Worm (Caenorhabditis elegans): ENCODE data around the gene hsp-17.

ce11 chrV:8384809-8385208 lies 920 bp downstream of the hsp-17 start:
- no peak for TF ChIP-seq ceh-82 (tag; optimal IDR thresholded peaks at IDR 0.05)
- no peak for TF ChIP-seq ama-1 (optimal IDR thresholded peaks at IDR 0.05)
- no peak for TF ChIP-seq tbx-2 (tag; optimal IDR thresholded peaks at IDR 0.05)
- no peak for TF ChIP-seq ZK546.5 (tag; optimal IDR thresholded peaks at IDR 0.05)
- TF ChIP-seq mdl-1 (tag; optimal IDR thresholded peaks at IDR 0.05) = no peak
- TF ChIP-seq nhr-25 (tag; optimal IDR thresholded peaks at IDR 0.05) = no peak
- no peak for TF ChIP-seq daf-12 (tag; optimal IDR thresholded peaks at IDR 0.05)
- no peak for TF ChIP-seq nhr-77 (tag; optimal IDR thresholded peaks at IDR 0.05)
- no peak for TF ChIP-seq fkh-10 (GFP tag; optimal IDR thresholded peaks at IDR 0.05)
- TF ChIP-seq jun-1 (tag; optimal IDR thresholded peaks at IDR 0.05) = no peak
- no peak for TF ChIP-seq nhr-11 (tag; optimal IDR thresholded peaks at IDR 0.05)
- TF ChIP-seq nfya-1 (tag; optimal IDR thresholded peaks at IDR 0.05; ENCODE audit: insufficient read depth) = no peak
- no peak for TF ChIP-seq sea-2 (GFP tag; optimal IDR thresholded peaks at IDR 0.05)
- no peak for TF ChIP-seq pqm-1 (tag; optimal IDR thresholded peaks at IDR 0.05)
